Worm (Caenorhabditis elegans) whole organism, late embryonic: ENCODE results near the gene aat-2.

Source experiments
- F13H6.1 ChIP-seq: sonication (generic microtip); optimal IDR thresholded peaks from 2 replicates; lab custom pipeline; 2016; ENCODE audit warnings: missing genetic modification characterization, missing compliant biosample characterization
- K02D7.2 ChIP-seq: sonication (generic microtip); optimal IDR thresholded peaks from 2 replicates; lab custom pipeline; 2017; ENCODE audit warnings: mild to moderate bottlenecking, missing genetic modification characterization, missing compliant biosample characterization
- Y22D7AL.16 ChIP-seq: sonication (generic microtip); optimal IDR thresholded peaks from 2 replicates; lab custom pipeline; 2016; ENCODE audit warnings: missing genetic modification characterization, missing compliant biosample characterization
- ama-1 ChIP-seq: fragments of 150-350 bp; optimal IDR thresholded peaks from 2 replicates; lab custom pipeline; 2014
- ceh-14 ChIP-seq: sonication (generic microtip); optimal IDR thresholded peaks from 2 replicates; lab custom pipeline; 2016; ENCODE audit warnings: missing genotype, missing genetic modification characterization, missing compliant biosample characterization
- ceh-18 ChIP-seq: sonication (generic microtip); optimal IDR thresholded peaks from 2 replicates; lab custom pipeline; 2016; ENCODE audit warnings: missing genetic modification characterization, missing compliant biosample characterization
- ceh-22 ChIP-seq: sonication (generic microtip); optimal IDR thresholded peaks from 2 replicates; lab custom pipeline; 2017; ENCODE audit warnings: missing biosample characterization, missing genetic modification characterization
- ceh-31 ChIP-seq: sonication (generic microtip); optimal IDR thresholded peaks from 2 replicates; lab custom pipeline; 2016; ENCODE audit warnings: missing genetic modification characterization, missing compliant biosample characterization
- ceh-45 ChIP-seq: fragments of 200-800 bp; sonication (Bioruptor generic); IDR thresholded peaks from 2 replicates; pipeline ENCODE4 v1.3.6; 2022; ENCODE audit warnings: missing genetic modification reagents, missing genetic modification characterization, missing compliant biosample characterization
- ceh-48 ChIP-seq: sonication (generic microtip); optimal IDR thresholded peaks from 2 replicates; lab custom pipeline; 2016; ENCODE audit warnings: missing genetic modification characterization, inconsistent platforms, missing compliant biosample characterization
- ceh-6 ChIP-seq: fragments of 200-800 bp; sonication (Bioruptor generic); optimal IDR thresholded peaks from 2 replicates; lab custom pipeline; 2018; ENCODE audit warnings: mild to moderate bottlenecking, missing genetic modification characterization, missing compliant biosample characterization
- dmd-4 ChIP-seq: sonication (generic microtip); optimal IDR thresholded peaks from 2 replicates; lab custom pipeline; 2016; ENCODE audit warnings: borderline replicate concordance, missing genetic modification characterization, missing compliant biosample characterization
- elt-2 ChIP-seq: sonication (generic microtip); optimal IDR thresholded peaks from 2 replicates; lab custom pipeline; 2016; ENCODE audit warnings: missing genetic modification reagents, missing genetic modification characterization, missing compliant biosample characterization
- elt-4 ChIP-seq: sonication (generic microtip); optimal IDR thresholded peaks from 2 replicates; lab custom pipeline; 2016; ENCODE audit warnings: missing genetic modification characterization, missing compliant biosample characterization
- ets-4 ChIP-seq: sonication (generic microtip); optimal IDR thresholded peaks from 2 replicates; lab custom pipeline; 2016; ENCODE audit warnings: missing genetic modification characterization, missing compliant biosample characterization
- fax-1 ChIP-seq: sonication (generic microtip); optimal IDR thresholded peaks from 2 replicates; lab custom pipeline; 2016; ENCODE audit warnings: missing genotype, missing genetic modification characterization, missing compliant biosample characterization
- gmeb-2 ChIP-seq: sonication (generic microtip); optimal IDR thresholded peaks from 2 replicates; lab custom pipeline; 2016; ENCODE audit warnings: missing genetic modification characterization, inconsistent platforms, missing compliant biosample characterization
- hlh-6 ChIP-seq: sonication (generic microtip); optimal IDR thresholded peaks from 2 replicates; lab custom pipeline; 2016; ENCODE audit warnings: missing genotype, missing genetic modification characterization, missing compliant biosample characterization
- hlh-8 ChIP-seq: sonication (generic microtip); optimal IDR thresholded peaks from 2 replicates; lab custom pipeline; 2016; ENCODE audit warnings: missing genotype, missing genetic modification characterization, missing compliant biosample characterization
- lim-6 ChIP-seq: sonication (generic microtip); optimal IDR thresholded peaks from 2 replicates; lab custom pipeline; 2016; ENCODE audit warnings: missing genetic modification characterization, missing compliant biosample characterization
- mec-3 ChIP-seq: sonication (generic microtip); optimal IDR thresholded peaks from 2 replicates; lab custom pipeline; 2016; ENCODE audit warnings: borderline replicate concordance, missing genetic modification characterization, missing compliant biosample characterization
- nhr-11 ChIP-seq: fragments of 150-350 bp; optimal IDR thresholded peaks from 2 replicates; lab custom pipeline; 2014; ENCODE audit warnings: missing biosample characterization, missing genetic modification characterization
- nhr-232 ChIP-seq: sonication (generic microtip); optimal IDR thresholded peaks from 2 replicates; lab custom pipeline; 2016; ENCODE audit warnings: missing genetic modification characterization, missing compliant biosample characterization
- npax-4 ChIP-seq: sonication (generic microtip); optimal IDR thresholded peaks from 2 replicates; lab custom pipeline; 2016; ENCODE audit warnings: missing genetic modification characterization, missing compliant biosample characterization
- pat-9 ChIP-seq: fragments of 200-800 bp; sonication (Bioruptor generic); optimal IDR thresholded peaks from 2 replicates; lab custom pipeline; 2018; ENCODE audit warnings: mild to moderate bottlenecking, missing genetic modification characterization, moderate library complexity, missing compliant biosample characterization
- pros-1 ChIP-seq: fragments of 150-350 bp; optimal IDR thresholded peaks from 2 replicates; lab custom pipeline; 2014; ENCODE audit warnings: missing biosample characterization, missing genetic modification reagents, missing genetic modification characterization
- ref-2 ChIP-seq: sonication (generic microtip); optimal IDR thresholded peaks from 2 replicates; lab custom pipeline; 2016; ENCODE audit warnings: missing genetic modification characterization, missing compliant biosample characterization
- rnt-1 ChIP-seq: sonication (generic microtip); optimal IDR thresholded peaks from 2 replicates; lab custom pipeline; 2016; ENCODE audit warnings: missing genetic modification characterization, missing compliant biosample characterization
- sox-2 ChIP-seq: fragments of 200-800 bp; sonication (Bioruptor generic); IDR thresholded peaks from 2 replicates; pipeline ENCODE4 v1.3.6; 2022; ENCODE audit warnings: missing genetic modification reagents, missing genetic modification characterization, missing compliant biosample characterization
- tbx-7 ChIP-seq: sonication (generic microtip); optimal IDR thresholded peaks from 2 replicates; lab custom pipeline; 2016; ENCODE audit warnings: missing genotype, missing genetic modification characterization, missing compliant biosample characterization
- ttx-3 ChIP-seq: sonication (generic microtip); optimal IDR thresholded peaks from 2 replicates; lab custom pipeline; 2016; ENCODE audit warnings: missing genetic modification reagents, missing genetic modification characterization, missing compliant biosample characterization
- unc-55 ChIP-seq: sonication (generic microtip); optimal IDR thresholded peaks from 2 replicates; lab custom pipeline; 2017; ENCODE audit warnings: missing biosample characterization, missing genetic modification reagents, missing genetic modification characterization
- unc-86 ChIP-seq: sonication (generic microtip); optimal IDR thresholded peaks from 2 replicates; lab custom pipeline; 2016; ENCODE audit warnings: missing genetic modification characterization, missing compliant biosample characterization
- ztf-16 ChIP-seq: sonication (generic microtip); optimal IDR thresholded peaks from 2 replicates; lab custom pipeline; 2017; ENCODE audit warnings: missing genetic modification characterization, missing compliant biosample characterization

aat-2 gene

ce11 chrV:9291919-9292318 lies 45.8 kb upstream of the aat-2 start, which contains the start of gene ZK682.7:
TSS of gene ZK682.7 (minus strand) at chrV:9292165.
- no peak for TF ChIP-seq pros-1 (tag; lab: Kevin White, UChicago)
- no peak for TF ChIP-seq Y22D7AL.16
- TF ChIP-seq nhr-232 (tag; lab: Kevin White, UChicago): no peak
- TF ChIP-seq lim-6: no peak
- TF ChIP-seq ceh-45 (GFP tag; lab: Robert Waterston, UW): no peak
- no peak for TF ChIP-seq ref-2 (tag; lab: Kevin White, UChicago)
- no peak for TF ChIP-seq fax-1 (tag; lab: Kevin White, UChicago)
- no peak for TF ChIP-seq nhr-11 (tag; lab: Kevin White, UChicago)
- no peak for TF ChIP-seq ceh-31
- TF ChIP-seq rnt-1 (tag; lab: Kevin White, UChicago): no peak
- TF ChIP-seq npax-4 (tag; lab: Kevin White, UChicago): no peak
- TF ChIP-seq F13H6.1: no peak
- no peak for TF ChIP-seq ceh-48 (tag; lab: Kevin White, UChicago)
- TF ChIP-seq elt-4 (tag; lab: Kevin White, UChicago): no peak
- no peak for TF ChIP-seq unc-86 (tag; lab: Kevin White, UChicago)
- TF ChIP-seq ceh-14 (tag; lab: Kevin White, UChicago): no peak

- TF ChIP-seq elt-2: no peak
- TF ChIP-seq ztf-16 (tag; lab: Kevin White, UChicago): no peak
- no peak for TF ChIP-seq K02D7.2 (tag; lab: Kevin White, UChicago)
- no peak for TF ChIP-seq tbx-7 (tag; lab: Kevin White, UChicago)
- no peak for TF ChIP-seq mec-3 (tag; lab: Kevin White, UChicago)
These were observed 41.3 kb upstream of the aat-2 start, which contains the start of gene lron-2 for ce11 chrV:9287460-9287859. TSS of gene lron-2 (minus strand) at chrV:9287560.

ce11 chrV:9283452-9283851 lies 37.3 kb upstream of the aat-2 start:
- TF ChIP-seq Y22D7AL.16 (no peak), ceh-48 (tag; lab: Kevin White, UChicago) (no peak), hlh-8 (peak; percentile 74), sox-2 (GFP tag; lab: Robert Waterston, UW) (no peak), ttx-3 (tag; lab: Kevin White, UChicago) (no peak), ets-4 (tag; lab: Kevin White, UChicago) (no peak), ceh-22 (no peak), dmd-4 (tag; lab: Kevin White, UChicago) (no peak)

- TF ChIP-seq pat-9 (tag; lab: Kevin White, UChicago) (no peak), ama-1 (lab: Kevin White, UChicago) (no peak), tbx-7 (tag; lab: Kevin White, UChicago) (no peak), hlh-6 (tag; lab: Kevin White, UChicago) (no peak), gmeb-2 (no peak), elt-4 (tag; lab: Kevin White, UChicago) (no peak), ceh-31 (no peak)
These were observed 36.0 kb upstream of the aat-2 start, which contains the start of gene hlh-10 for ce11 chrV:9282110-9282509. TSS of gene hlh-10 (minus strand) at chrV:9282210.

ce11 chrV:9274127-9275042 lies 28.2 kb upstream of the aat-2 start:
- TF ChIP-seq ceh-18 (tag; lab: Kevin White, UChicago) (peak; percentile 48), ceh-6 (no peak), unc-55 (GFP tag; lab: Kevin White, UChicago) (peak; percentile 44)
